Fruit fly (Drosophila melanogaster) whole organism, embryonic: ENCODE results near the gene CG13114.

Experiments used
- Abd-B ChIP-seq: fragments of 200-800 bp; sonication (Bioruptor generic); optimal IDR thresholded peaks from 2 replicates; lab custom pipeline; 2018; ENCODE audit warnings: missing biosample characterization, mild to moderate bottlenecking, missing genetic modification characterization, moderate library complexity
- Ada2b ChIP-seq: fragments of 200-800 bp; sonication (Bioruptor generic); IDR thresholded peaks from 2 replicates; pipeline ENCODE4 v1.3.6; 2022; ENCODE audit warnings: missing biosample characterization, missing genetic modification characterization
- CG10147 ChIP-seq: fragments of 200-800 bp; sonication (Bioruptor generic); optimal IDR thresholded peaks from 2 replicates; lab custom pipeline; 2019; ENCODE audit warnings: missing biosample characterization, mild to moderate bottlenecking, missing genetic modification characterization, moderate library complexity
- CG10543 ChIP-seq: fragments of 200-800 bp; sonication (Bioruptor generic); optimal IDR thresholded peaks from 3 replicates; lab custom pipeline; 2017; ENCODE audit warnings: missing biosample characterization, mild to moderate bottlenecking, missing genetic modification characterization, moderate library complexity
- CG12219 ChIP-seq: fragments of 200-800 bp; sonication (Bioruptor generic); optimal IDR thresholded peaks from 3 replicates; lab custom pipeline; 2018; ENCODE audit warnings: missing biosample characterization, mild to moderate bottlenecking, missing genetic modification characterization
- CG12659 ChIP-seq: fragments of 200-800 bp; sonication (Bioruptor generic); optimal IDR thresholded peaks from 3 replicates; lab custom pipeline; 2017; ENCODE audit warnings: mild to moderate bottlenecking, missing biosample characterization, missing genetic modification reagents, missing genetic modification characterization
- CG12769 ChIP-seq: fragments of 200-800 bp; sonication (Bioruptor generic); optimal IDR thresholded peaks from 2 replicates; lab custom pipeline; 2019; ENCODE audit warnings: missing biosample characterization, mild to moderate bottlenecking, missing genetic modification characterization, moderate library complexity
- CG13424 ChIP-seq: fragments of 200-800 bp; sonication (Bioruptor generic); optimal IDR thresholded peaks from 2 replicates; lab custom pipeline; 2019; ENCODE audit warnings: missing biosample characterization, mild to moderate bottlenecking, missing genetic modification characterization, moderate library complexity
- CG13775 ChIP-seq: fragments of 200-800 bp; sonication (Bioruptor generic); optimal IDR thresholded peaks from 3 replicates; lab custom pipeline; 2017; ENCODE audit warnings: missing biosample characterization, mild to moderate bottlenecking, missing genetic modification characterization
- CG1647 ChIP-seq: fragments of 200-800 bp; sonication (Bioruptor generic); optimal IDR thresholded peaks from 3 replicates; lab custom pipeline; 2016; ENCODE audit warnings: missing biosample characterization, missing genetic modification characterization
- CG17359 ChIP-seq: fragments of 200-800 bp; sonication (Bioruptor generic); optimal IDR thresholded peaks from 3 replicates; lab custom pipeline; 2018; ENCODE audit warnings: missing biosample characterization, mild to moderate bottlenecking, missing genetic modification characterization, moderate library complexity
- CG17829 ChIP-seq: fragments of 200-800 bp; optimal IDR thresholded peaks from 2 replicates; lab custom pipeline; 2019; ENCODE audit warnings: missing biosample characterization, mild to moderate bottlenecking, missing genetic modification characterization, moderate library complexity
- CG18262 ChIP-seq: fragments of 200-800 bp; optimal IDR thresholded peaks from 3 replicates; lab custom pipeline; 2019; ENCODE audit warnings: missing biosample characterization, mild to moderate bottlenecking, missing genetic modification characterization, moderate library complexity
- CG2120 ChIP-seq: fragments of 200-800 bp; sonication (Bioruptor generic); optimal IDR thresholded peaks from 3 replicates; lab custom pipeline; 2016; ENCODE audit warnings: missing biosample characterization, missing genetic modification characterization
- CG2678 ChIP-seq: fragments of 200-800 bp; sonication (Bioruptor generic); optimal IDR thresholded peaks from 3 replicates; lab custom pipeline; 2019; ENCODE audit warnings: missing biosample characterization, mild to moderate bottlenecking, missing genetic modification characterization, moderate library complexity
- CG30431 ChIP-seq: fragments of 200-800 bp; sonication (Bioruptor generic); optimal IDR thresholded peaks from 2 replicates; lab custom pipeline; 2017; ENCODE audit warnings: missing biosample characterization, missing genetic modification characterization
- CG31365 ChIP-seq: fragments of 200-800 bp; sonication (Bioruptor generic); optimal IDR thresholded peaks from 2 replicates; lab custom pipeline; 2018; ENCODE audit warnings: missing biosample characterization, mild to moderate bottlenecking, missing genetic modification characterization
- CG31441 ChIP-seq: fragments of 200-800 bp; sonication (Bioruptor generic); IDR thresholded peaks from 2 replicates; pipeline ENCODE4 v1.3.6; 2022; ENCODE audit warnings: missing biosample characterization, missing genetic modification characterization
- CG32532 ChIP-seq: fragments of 200-800 bp; sonication (Bioruptor generic); IDR thresholded peaks from 2 replicates; pipeline ENCODE4 v1.3.6; 2022; ENCODE audit warnings: missing biosample characterization, missing genetic modification characterization
- CG34422 ChIP-seq: fragments of 200-800 bp; sonication (Bioruptor generic); IDR thresholded peaks from 3 replicates; pipeline ENCODE4 v1.3.6; 2022; ENCODE audit warnings: missing biosample characterization, missing genetic modification characterization
- CG5245 ChIP-seq: fragments of 200-800 bp; sonication (Bioruptor generic); optimal IDR thresholded peaks from 3 replicates; lab custom pipeline; 2016; ENCODE audit warnings: missing biosample characterization, missing genetic modification characterization
- CG7556 ChIP-seq: fragments of 200-800 bp; sonication (Bioruptor generic); optimal IDR thresholded peaks from 2 replicates; lab custom pipeline; 2017; ENCODE audit warnings: missing biosample characterization, mild to moderate bottlenecking, missing genetic modification characterization
- CG7839 ChIP-seq: fragments of 200-800 bp; sonication (Bioruptor generic); optimal IDR thresholded peaks from 3 replicates; lab custom pipeline; 2018; ENCODE audit warnings: missing biosample characterization, mild to moderate bottlenecking, missing genetic modification characterization, moderate library complexity
- CG8478 ChIP-seq: fragments of >200 bp; optimal IDR thresholded peaks from 2 replicates; lab custom pipeline; 2018
- CG9437 ChIP-seq: fragments of 200-800 bp; sonication (Bioruptor generic); optimal IDR thresholded peaks from 2 replicates; lab custom pipeline; 2018; ENCODE audit warnings: missing biosample characterization, mild to moderate bottlenecking, missing genetic modification characterization
- Doc3 ChIP-seq: fragments of 200-800 bp; sonication (Bioruptor generic); IDR thresholded peaks from 3 replicates; pipeline ENCODE4 v1.3.6; 2022; ENCODE audit warnings: missing biosample characterization, missing genetic modification characterization; ENCODE audit not compliant: partially characterized antibody
- Eip74EF ChIP-seq, 2 experiments: fragments of 200-800 bp in 1 of 2; fragments of >200 bp in 1 of 2; sonication (Bioruptor generic) in 1 of 2; optimal IDR thresholded peaks; 2 replicates each; lab custom pipeline; 2017 to 2019; ENCODE audit warnings: missing biosample characterization in 2 of 2, missing genetic modification characterization in 2 of 2, mild to moderate bottlenecking in 1 of 2, moderate library complexity in 1 of 2
- Ets65A ChIP-seq: fragments of 200-800 bp; sonication (Bioruptor generic); peaks from one replicate; lab custom pipeline; 2016; ENCODE audit warnings: missing biosample characterization, missing genetic modification characterization
- HHEX ChIP-seq: fragments of 200-800 bp; sonication (Bioruptor generic); optimal IDR thresholded peaks from 3 replicates; lab custom pipeline; 2017; ENCODE audit warnings: missing biosample characterization, mild to moderate bottlenecking, missing genetic modification characterization, missing genetic modification reagents
- MBD-R2 ChIP-seq: fragments of 200-800 bp; sonication (Bioruptor generic); IDR thresholded peaks from 2 replicates; pipeline ENCODE4 v1.3.6; 2022; ENCODE audit warnings: missing biosample characterization, missing genetic modification characterization
- Mrtf ChIP-seq: fragments of 200-800 bp; sonication (Bioruptor generic); IDR thresholded peaks from 3 replicates; pipeline ENCODE4 v1.3.6; 2022; ENCODE audit warnings: missing biosample characterization, missing genetic modification characterization
- NfI ChIP-seq: fragments of 200-800 bp; sonication (Bioruptor generic); optimal IDR thresholded peaks from 3 replicates; lab custom pipeline; 2018; ENCODE audit warnings: missing biosample characterization, mild to moderate bottlenecking, missing genetic modification characterization, moderate library complexity
- Optix ChIP-seq: fragments of 200-800 bp; sonication (Bioruptor generic); IDR thresholded peaks from 3 replicates; pipeline ENCODE4 v1.3.6; 2022; ENCODE audit warnings: missing biosample characterization, missing genetic modification characterization
- Spps ChIP-seq: fragments of 200-800 bp; sonication (Bioruptor generic); optimal IDR thresholded peaks from 2 replicates; lab custom pipeline; 2018; ENCODE audit warnings: missing biosample characterization, mild to moderate bottlenecking, missing genetic modification characterization
- TFAM ChIP-seq: fragments of 200-800 bp; sonication (Bioruptor generic); optimal IDR thresholded peaks from 2 replicates; lab custom pipeline; 2017; ENCODE audit warnings: missing biosample characterization, missing genetic modification characterization, inconsistent platforms
- Xrp1 ChIP-seq: fragments of 200-800 bp; sonication (Bioruptor generic); IDR thresholded peaks from 2 replicates; pipeline ENCODE4 v1.3.6; 2022; ENCODE audit warnings: missing biosample characterization, missing genetic modification characterization
- bigmax ChIP-seq: fragments of 200-800 bp; sonication (Bioruptor generic); optimal IDR thresholded peaks from 2 replicates; lab custom pipeline; 2018; ENCODE audit warnings: missing biosample characterization, mild to moderate bottlenecking, missing genetic modification characterization
- en ChIP-seq: fragments of 200-800 bp; sonication (Bioruptor generic); optimal IDR thresholded peaks from 2 replicates; lab custom pipeline; 2016; ENCODE audit warnings: missing biosample characterization, missing genetic modification characterization
- exex ChIP-seq: fragments of 200-800 bp; sonication (Bioruptor generic); optimal IDR thresholded peaks from 4 replicates; lab custom pipeline; 2018; ENCODE audit warnings: missing biosample characterization, mild to moderate bottlenecking, missing genetic modification characterization, moderate library complexity
- fd64A ChIP-seq: fragments of 200-800 bp; sonication (Bioruptor generic); optimal IDR thresholded peaks from 3 replicates; lab custom pipeline; 2018; ENCODE audit warnings: missing biosample characterization, mild to moderate bottlenecking, missing genetic modification characterization
- gcm2 ChIP-seq: fragments of 200-800 bp; sonication (Bioruptor generic); optimal IDR thresholded peaks from 2 replicates; lab custom pipeline; 2016; ENCODE audit warnings: missing biosample characterization, missing genetic modification characterization
- her ChIP-seq: fragments of 200-800 bp; sonication (Bioruptor generic); optimal IDR thresholded peaks from 2 replicates; lab custom pipeline; 2016; ENCODE audit warnings: missing biosample characterization, missing genetic modification characterization
- lab ChIP-seq: fragments of 200-800 bp; sonication (Bioruptor generic); optimal IDR thresholded peaks from 3 replicates; lab custom pipeline; 2017; ENCODE audit warnings: missing biosample characterization, missing genetic modification characterization, mild to moderate bottlenecking, moderate library complexity, missing genetic modification reagents
- nau ChIP-seq: fragments of 200-800 bp; sonication (Bioruptor generic); optimal IDR thresholded peaks from 3 replicates; lab custom pipeline; 2017; ENCODE audit warnings: missing biosample characterization, mild to moderate bottlenecking, missing genetic modification characterization, missing genetic modification reagents
- p53 ChIP-seq: fragments of 200-800 bp; sonication (Bioruptor generic); optimal IDR thresholded peaks from 2 replicates; lab custom pipeline; 2016; ENCODE audit warnings: missing biosample characterization, missing genetic modification characterization
- pzg ChIP-seq: fragments of 200-800 bp; sonication (Bioruptor generic); optimal IDR thresholded peaks from 3 replicates; lab custom pipeline; 2018; ENCODE audit warnings: missing biosample characterization, mild to moderate bottlenecking, missing genetic modification characterization, moderate library complexity
- scrt ChIP-seq: fragments of 200-800 bp; sonication (Bioruptor generic); optimal IDR thresholded peaks from 2 replicates; lab custom pipeline; 2018; ENCODE audit warnings: missing biosample characterization, mild to moderate bottlenecking, missing genetic modification characterization, moderate library complexity
- sens-2 ChIP-seq: fragments of 200-800 bp; sonication (Bioruptor generic); IDR thresholded peaks from 2 replicates; pipeline ENCODE4 v1.3.6; 2022; ENCODE audit warnings: missing biosample characterization, missing genetic modification characterization
- sisA ChIP-seq: fragments of 200-800 bp; sonication (Bioruptor generic); IDR thresholded peaks from 2 replicates; pipeline ENCODE4 v1.3.6; 2022; ENCODE audit warnings: missing biosample characterization, missing genetic modification characterization
- tap ChIP-seq: fragments of 200-800 bp; optimal IDR thresholded peaks from 3 replicates; lab custom pipeline; 2019; ENCODE audit warnings: missing biosample characterization, mild to moderate bottlenecking, missing genetic modification characterization, moderate library complexity
- vvl ChIP-seq: fragments of 200-800 bp; sonication (Bioruptor generic); IDR thresholded peaks from 2 replicates; pipeline ENCODE4 v1.3.6; 2022; ENCODE audit warnings: missing biosample characterization, missing genetic modification characterization

CG13114 gene

DNA sequence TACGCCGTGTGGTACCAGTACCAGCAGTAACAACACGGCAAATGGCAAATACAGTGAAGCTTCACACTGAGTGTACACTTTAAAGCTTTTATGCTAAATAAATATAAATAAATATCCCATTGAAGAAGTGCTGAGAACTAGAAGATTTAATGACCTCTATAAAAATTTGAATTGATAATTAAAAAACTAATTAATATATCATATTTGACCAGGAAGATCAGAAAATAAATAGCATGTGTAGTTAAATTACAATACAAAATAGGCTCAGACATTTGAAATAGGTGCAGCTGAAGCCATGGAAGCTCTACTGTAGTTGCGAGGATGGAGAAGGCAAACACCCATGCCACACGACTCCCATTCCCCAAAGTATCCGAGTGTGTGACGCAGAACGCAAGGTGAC, 18.9 kb downstream of the CG13114 start (continued):
- TF ChIP-seq sens-2 (no peak), NfI (peak; percentile 12), CG13424 (tag; lab: Kevin White, UChicago) (peak; percentile 60), CG34422 (GFP tag; lab: Robert Waterston, UW) (0 out of 3 replicates have a peak, but pooled peaks have one; percentile 18), CG31365 (tag; lab: Kevin White, UChicago) (no peak), Xrp1 (0 out of 2 replicates have a peak, but pooled peaks have one; percentile 29), Spps (tag; lab: Kevin White, UChicago) (no peak), CG2678 (tag; lab: Kevin White, UChicago) (peak; percentile 76), Abd-B (GFP tag; lab: Kevin White, UChicago) (peak; percentile 33), scrt (GFP tag; lab: Kevin White, UChicago) (peak; percentile 23), TFAM (no peak), exex (tag; lab: Kevin White, UChicago) (no peak), CG2120 (GFP tag; lab: Kevin White, UChicago) (peak; percentile 52), CG32532 (peak; percentile 28; the same call in 1 of the 2 replicates), vvl (peak; percentile 36; the same call in 1 of the 2 replicates), CG7839 (peak; percentile 71), CG13775 (peak; percentile 13), Eip74EF (GFP tag; optimal IDR thresholded peaks at IDR 0.05; lab: Kevin White, UChicago) (peak in 1 of 2 experiments; percentile 25), CG31441 (GFP tag; lab: Robert Waterston, UW) (peak; percentile 60), Doc3 (GFP tag; lab: Robert Waterston, UW) (no peak), p53 (GFP tag; lab: Kevin White, UChicago) (no peak), CG12219 (GFP tag; lab: Kevin White, UChicago) (peak; percentile 17), pzg (GFP tag; lab: Kevin White, UChicago) (no peak), gcm2 (no peak), MBD-R2 (GFP tag; lab: Robert Waterston, UW) (no peak), fd64A (no peak), CG10543 (GFP tag; lab: Kevin White, UChicago) (peak; percentile 16), HHEX (GFP tag; lab: Kevin White, UChicago) (peak; percentile 42), nau (GFP tag; lab: Kevin White, UChicago) (peak; percentile 9), Ets65A (peak; percentile 83), CG12659 (peak; percentile 31), Optix (GFP tag; lab: Robert Waterston, UW) (no peak), en (GFP tag; lab: Kevin White, UChicago) (no peak), CG30431 (GFP tag; lab: Kevin White, UChicago) (no peak), CG5245 (no peak), bigmax (GFP tag; lab: Kevin White, UChicago) (no peak), CG17829 (tag; lab: Kevin White, UChicago) (peak; percentile 29), Ada2b (peak; percentile 35; the same call in 1 of the 2 replicates), CG18262 (tag; lab: Kevin White, UChicago) (peak; percentile 42), sisA (0 out of 2 replicates have a peak, but pooled peaks have one; percentile 35), CG9437 (peak; percentile 16), lab (GFP tag; lab: Kevin White, UChicago) (peak; percentile 66), CG17359 (peak; percentile 53), tap (peak; percentile 26), CG1647 (GFP tag; lab: Kevin White, UChicago) (no peak), CG10147 (GFP tag; lab: Kevin White, UChicago) (peak; percentile 31), her (GFP tag; lab: Kevin White, UChicago) (no peak), Mrtf (GFP tag; lab: Robert Waterston, UW) (no peak), CG8478 (lab: Kevin White, UChicago) (no peak), CG12769 (tag; lab: Kevin White, UChicago) (no peak), CG7556 (GFP tag; lab: Kevin White, UChicago) (peak; percentile 58)
